Fruit fly (Drosophila melanogaster) whole organism, embryonic: ENCODE measurements around the gene SecS.

Experiments
- BEAF-32 ChIP-seq: fragments of 200-800 bp; sonication (Bioruptor generic); optimal IDR thresholded peaks from 3 replicates; lab custom pipeline; 2017; ENCODE audit warnings: missing biosample characterization, missing genetic modification characterization, mild to moderate bottlenecking, moderate library complexity, missing genetic modification reagents
- Bgb ChIP-seq: fragments of 200-800 bp; sonication (Bioruptor generic); IDR thresholded peaks from 2 replicates; pipeline ENCODE4 v1.3.6; 2022; ENCODE audit warnings: missing biosample characterization, missing genetic modification characterization; ENCODE audit not compliant: partially characterized antibody
- CG1024 ChIP-seq: fragments of 200-800 bp; sonication (Bioruptor generic); IDR thresholded peaks from 2 replicates; pipeline ENCODE4 v1.3.6; 2022; ENCODE audit warnings: missing biosample characterization, missing genetic modification characterization
- CG12071 ChIP-seq: fragments of 200-800 bp; sonication (Bioruptor generic); optimal IDR thresholded peaks from 3 replicates; lab custom pipeline; 2018; ENCODE audit warnings: missing biosample characterization, mild to moderate bottlenecking, missing genetic modification characterization
- CG14050 ChIP-seq: fragments of 200-800 bp; sonication (Bioruptor generic); IDR thresholded peaks from 3 replicates; pipeline ENCODE4 v1.3.6; 2022; ENCODE audit warnings: missing biosample characterization, missing genetic modification characterization
- CG16813 ChIP-seq: fragments of 200-800 bp; sonication (Bioruptor generic); IDR thresholded peaks from 3 replicates; pipeline ENCODE4 v1.3.6; 2022; ENCODE audit warnings: missing biosample characterization, missing genetic modification characterization; ENCODE audit not compliant: partially characterized antibody
- CG17568 ChIP-seq: fragments of 200-800 bp; sonication (Bioruptor generic); optimal IDR thresholded peaks from 2 replicates; lab custom pipeline; 2018; ENCODE audit warnings: missing biosample characterization, mild to moderate bottlenecking, missing genetic modification characterization, moderate library complexity
- CG17802 ChIP-seq: fragments of 200-800 bp; sonication (Bioruptor generic); optimal IDR thresholded peaks from 2 replicates; lab custom pipeline; 2018; ENCODE audit warnings: missing biosample characterization, mild to moderate bottlenecking, missing genetic modification characterization, moderate library complexity
- CG18262 ChIP-seq: fragments of 200-800 bp; optimal IDR thresholded peaks from 3 replicates; lab custom pipeline; 2019; ENCODE audit warnings: missing biosample characterization, mild to moderate bottlenecking, missing genetic modification characterization, moderate library complexity
- CG2678 ChIP-seq: fragments of 200-800 bp; sonication (Bioruptor generic); optimal IDR thresholded peaks from 3 replicates; lab custom pipeline; 2019; ENCODE audit warnings: missing biosample characterization, mild to moderate bottlenecking, missing genetic modification characterization, moderate library complexity
- CG3065 ChIP-seq: fragments of 200-800 bp; sonication (Bioruptor generic); optimal IDR thresholded peaks from 2 replicates; lab custom pipeline; 2016; ENCODE audit warnings: missing biosample characterization, missing genetic modification characterization
- CG34376 ChIP-seq: fragments of 200-800 bp; sonication (Bioruptor generic); optimal IDR thresholded peaks from 2 replicates; lab custom pipeline; 2018; ENCODE audit warnings: missing biosample characterization, mild to moderate bottlenecking, missing genetic modification characterization
- CG3847 ChIP-seq: fragments of 200-800 bp; sonication (Bioruptor generic); IDR thresholded peaks from 2 replicates; pipeline ENCODE4 v1.3.6; 2022; ENCODE audit warnings: missing biosample characterization, missing genetic modification characterization
- CG7271 ChIP-seq: fragments of 200-800 bp; sonication (Bioruptor generic); optimal IDR thresholded peaks from 2 replicates; lab custom pipeline; 2018; ENCODE audit warnings: missing biosample characterization, mild to moderate bottlenecking, missing genetic modification characterization, moderate library complexity
- CG7786 ChIP-seq: fragments of 200-800 bp; sonication (Bioruptor generic); optimal IDR thresholded peaks from 2 replicates; lab custom pipeline; 2016; ENCODE audit warnings: missing biosample characterization, missing genetic modification characterization
- Camta ChIP-seq: fragments of 200-800 bp; sonication (Bioruptor generic); optimal IDR thresholded peaks from 2 replicates; lab custom pipeline; 2016; ENCODE audit warnings: missing biosample characterization, missing genetic modification characterization
- D19A ChIP-seq: fragments of 200-800 bp; optimal IDR thresholded peaks from 3 replicates; lab custom pipeline; 2019; ENCODE audit warnings: missing biosample characterization, mild to moderate bottlenecking, missing genetic modification characterization, moderate library complexity
- Dad ChIP-seq: fragments of 200-800 bp; sonication (Bioruptor generic); optimal IDR thresholded peaks from 3 replicates; lab custom pipeline; 2016; ENCODE audit warnings: missing biosample characterization, missing genetic modification characterization
- Dll ChIP-seq: fragments of 200-800 bp; sonication (Bioruptor generic); IDR thresholded peaks from 4 replicates; pipeline ENCODE4 v1.3.6; 2022; ENCODE audit warnings: missing biosample characterization, missing genetic modification characterization; ENCODE audit not compliant: partially characterized antibody
- Eip74EF ChIP-seq, 2 experiments: fragments of 200-800 bp in 1 of 2; fragments of >200 bp in 1 of 2; sonication (Bioruptor generic) in 1 of 2; optimal IDR thresholded peaks; 2 replicates each; lab custom pipeline; 2017 to 2019; ENCODE audit warnings: missing biosample characterization in 2 of 2, missing genetic modification characterization in 2 of 2, mild to moderate bottlenecking in 1 of 2, moderate library complexity in 1 of 2
- Ets65A ChIP-seq: fragments of 200-800 bp; sonication (Bioruptor generic); peaks from one replicate; lab custom pipeline; 2016; ENCODE audit warnings: missing biosample characterization, missing genetic modification characterization
- HLH54F ChIP-seq: fragments of 200-800 bp; sonication (Bioruptor generic); optimal IDR thresholded peaks from 3 replicates; lab custom pipeline; 2016; ENCODE audit warnings: missing biosample characterization, missing genetic modification characterization
- HmgZ ChIP-seq: fragments of 200-800 bp; sonication (Bioruptor generic); optimal IDR thresholded peaks from 2 replicates; lab custom pipeline; 2018; ENCODE audit warnings: missing biosample characterization, mild to moderate bottlenecking, missing genetic modification characterization
- Neu2 ChIP-seq: fragments of 200-800 bp; sonication (Bioruptor generic); optimal IDR thresholded peaks from 3 replicates; lab custom pipeline; 2016; ENCODE audit warnings: missing biosample characterization, missing genetic modification characterization, borderline replicate concordance
- Scr ChIP-seq: fragments of 200-800 bp; sonication (Bioruptor generic); IDR thresholded peaks from 2 replicates; pipeline ENCODE4 v1.3.6; 2022; ENCODE audit warnings: missing biosample characterization, missing genetic modification characterization; ENCODE audit not compliant: partially characterized antibody
- Six4 ChIP-seq: fragments of 200-800 bp; sonication (Bioruptor generic); optimal IDR thresholded peaks from 2 replicates; lab custom pipeline; 2016; ENCODE audit warnings: missing biosample characterization, missing genetic modification characterization
- Spps ChIP-seq: fragments of 200-800 bp; sonication (Bioruptor generic); optimal IDR thresholded peaks from 2 replicates; lab custom pipeline; 2018; ENCODE audit warnings: missing biosample characterization, mild to moderate bottlenecking, missing genetic modification characterization
- Sry-δ ChIP-seq: fragments of 200-800 bp; sonication (Bioruptor generic); optimal IDR thresholded peaks from 2 replicates; lab custom pipeline; 2016; ENCODE audit warnings: missing biosample characterization, missing genetic modification characterization
- Xbp1 ChIP-seq: fragments of 200-800 bp; sonication (Bioruptor generic); optimal IDR thresholded peaks from 3 replicates; lab custom pipeline; 2016; ENCODE audit warnings: missing biosample characterization, mild to moderate bottlenecking, missing genetic modification characterization
- amos ChIP-seq: fragments of 200-800 bp; sonication (Bioruptor generic); IDR thresholded peaks from 2 replicates; pipeline ENCODE4 v1.3.6; 2022; ENCODE audit warnings: missing biosample characterization, missing genetic modification characterization; ENCODE audit not compliant: partially characterized antibody
- bowl ChIP-seq: fragments of 200-800 bp; sonication (Bioruptor generic); IDR thresholded peaks from 2 replicates; pipeline ENCODE4 v1.3.6; 2022; ENCODE audit warnings: missing biosample characterization, missing genetic modification characterization
- chm ChIP-seq: fragments of 200-800 bp; sonication (Bioruptor generic); IDR thresholded peaks from 2 replicates; pipeline ENCODE4 v1.3.6; 2022; ENCODE audit warnings: missing biosample characterization, missing genetic modification characterization
- exex ChIP-seq: fragments of 200-800 bp; sonication (Bioruptor generic); optimal IDR thresholded peaks from 4 replicates; lab custom pipeline; 2018; ENCODE audit warnings: missing biosample characterization, mild to moderate bottlenecking, missing genetic modification characterization, moderate library complexity
- fd102C ChIP-seq: fragments of 200-800 bp; sonication (Bioruptor generic); optimal IDR thresholded peaks from 2 replicates; lab custom pipeline; 2018; ENCODE audit warnings: missing biosample characterization, mild to moderate bottlenecking, missing genetic modification characterization, moderate library complexity
- fd64A ChIP-seq: fragments of 200-800 bp; sonication (Bioruptor generic); optimal IDR thresholded peaks from 3 replicates; lab custom pipeline; 2018; ENCODE audit warnings: missing biosample characterization, mild to moderate bottlenecking, missing genetic modification characterization
- ftz-f1 ChIP-seq: fragments of 200-800 bp; sonication (Bioruptor generic); optimal IDR thresholded peaks from 2 replicates; lab custom pipeline; 2016; ENCODE audit warnings: missing biosample characterization, missing genetic modification characterization
- lilli ChIP-seq: fragments of 200-800 bp; sonication (Bioruptor generic); optimal IDR thresholded peaks from 3 replicates; lab custom pipeline; 2016; ENCODE audit warnings: missing biosample characterization, missing genetic modification characterization
- mirr ChIP-seq: fragments of 200-800 bp; sonication (Bioruptor generic); optimal IDR thresholded peaks from 3 replicates; lab custom pipeline; 2018; ENCODE audit warnings: missing biosample characterization, mild to moderate bottlenecking, missing genetic modification characterization
- phol ChIP-seq: fragments of 200-800 bp; sonication (Bioruptor generic); optimal IDR thresholded peaks from 3 replicates; lab custom pipeline; 2018; ENCODE audit warnings: missing biosample characterization, mild to moderate bottlenecking, missing genetic modification characterization, moderate library complexity
- pzg ChIP-seq: fragments of 200-800 bp; sonication (Bioruptor generic); optimal IDR thresholded peaks from 3 replicates; lab custom pipeline; 2018; ENCODE audit warnings: missing biosample characterization, mild to moderate bottlenecking, missing genetic modification characterization, moderate library complexity
- sens-2 ChIP-seq: fragments of 200-800 bp; sonication (Bioruptor generic); IDR thresholded peaks from 2 replicates; pipeline ENCODE4 v1.3.6; 2022; ENCODE audit warnings: missing biosample characterization, missing genetic modification characterization
- sima ChIP-seq: fragments of 200-800 bp; sonication (Bioruptor generic); optimal IDR thresholded peaks from 2 replicates; lab custom pipeline; 2016; ENCODE audit warnings: missing biosample characterization, missing genetic modification characterization
- slp2 ChIP-seq: fragments of 200-800 bp; sonication (Bioruptor generic); optimal IDR thresholded peaks from 2 replicates; lab custom pipeline; 2016; ENCODE audit warnings: missing biosample characterization, missing genetic modification characterization
- sug ChIP-seq: fragments of 200-800 bp; optimal IDR thresholded peaks from 2 replicates; lab custom pipeline; 2019; ENCODE audit warnings: missing biosample characterization, mild to moderate bottlenecking, missing genetic modification characterization, moderate library complexity
- tll ChIP-seq, 2 experiments: fragments of 200-800 bp in 1 of 2; fragments of >200 bp in 1 of 2; sonication (Bioruptor generic) in 1 of 2; optimal IDR thresholded peaks; 2 replicates each; lab custom pipeline; 2017 to 2019; ENCODE audit warnings: missing biosample characterization in 2 of 2, missing genetic modification characterization in 2 of 2, mild to moderate bottlenecking in 1 of 2, moderate library complexity in 1 of 2
- vnd ChIP-seq: fragments of 200-800 bp; sonication (Bioruptor generic); IDR thresholded peaks from 3 replicates; pipeline ENCODE4 v1.3.6; 2022; ENCODE audit warnings: missing biosample characterization, missing genetic modification characterization; ENCODE audit not compliant: partially characterized antibody

SecS gene

DNA sequence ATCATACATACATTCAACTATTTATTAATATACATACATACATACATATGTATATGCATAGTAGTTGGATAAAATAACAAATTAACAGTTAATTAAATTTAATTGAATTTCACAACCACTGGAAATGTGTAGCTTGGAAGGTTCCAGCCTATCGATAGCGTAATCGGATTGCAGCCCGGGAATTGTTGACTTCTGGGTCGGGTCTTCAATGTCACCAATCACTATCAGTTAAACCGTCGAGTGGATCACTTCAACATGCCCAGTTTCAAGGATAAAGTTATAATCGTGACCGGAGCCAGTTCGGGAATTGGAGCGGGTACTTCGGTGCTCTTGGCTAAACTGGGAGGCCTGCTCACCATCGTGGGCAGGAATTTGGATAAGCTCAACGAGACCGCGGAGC is 32.2 kb downstream of the SecS start, which contains the start of gene CG12171 (continued):
- peak; percentile 49; the same call in 1 of the 3 replicates for TF ChIP-seq vnd (GFP tag; lab: Robert Waterston, UW)
- TF ChIP-seq ftz-f1 = peak; percentile 83
- peak; percentile 88 for TF ChIP-seq exex (tag; lab: Kevin White, UChicago)
- TF ChIP-seq Dll (GFP tag; lab: Robert Waterston, UW) = peak; percentile 36; the same call in 1 of the 4 replicates
- no peak for TF ChIP-seq chm (GFP tag; lab: Robert Waterston, UW)
- peak; percentile 39; the same call in 1 of the 3 replicates for TF ChIP-seq CG16813 (GFP tag; lab: Robert Waterston, UW)
- TF ChIP-seq CG17802 = no peak
- peak; percentile 65 for TF ChIP-seq mirr (GFP tag; lab: Kevin White, UChicago)
- TF ChIP-seq Scr (GFP tag; lab: Robert Waterston, UW) = peak; percentile 43
- no peak for TF ChIP-seq slp2 (GFP tag; lab: Kevin White, UChicago)
- peak; percentile 16 for TF ChIP-seq sug (tag; lab: Kevin White, UChicago)
- no peak for TF ChIP-seq sima
- TF ChIP-seq CG1024 (GFP tag; lab: Robert Waterston, UW) = no peak
- TF ChIP-seq Neu2 (GFP tag; lab: Kevin White, UChicago) = no peak
- TF ChIP-seq Eip74EF (GFP tag; optimal IDR thresholded peaks at IDR 0.05; lab: Kevin White, UChicago) = no peak
- TF ChIP-seq bowl = no peak
- TF ChIP-seq HmgZ (tag; lab: Kevin White, UChicago) = peak; percentile 13
- TF ChIP-seq Bgb (GFP tag; lab: Robert Waterston, UW) = peak; percentile 42; the same call in 1 of the 2 replicates
- no peak for TF ChIP-seq CG7786 (GFP tag; lab: Kevin White, UChicago)
- no peak for TF ChIP-seq Xbp1 (GFP tag; lab: Kevin White, UChicago)
- peak; percentile 52 for TF ChIP-seq amos (GFP tag; lab: Robert Waterston, UW)
- TF ChIP-seq CG34376 = peak; percentile 57
- TF ChIP-seq fd64A = no peak
- no peak for TF ChIP-seq Spps (tag; lab: Kevin White, UChicago)
- no peak for TF ChIP-seq CG7271 (tag; lab: Kevin White, UChicago)
- TF ChIP-seq pzg (GFP tag; lab: Kevin White, UChicago) = peak; percentile 31
- TF ChIP-seq phol (tag; lab: Kevin White, UChicago) = no peak
- peak in 1 of 2 experiments; percentile 23 for TF ChIP-seq tll (GFP tag; optimal IDR thresholded peaks at IDR 0.05; lab: Kevin White, UChicago)
- TF ChIP-seq CG3065 (GFP tag; lab: Kevin White, UChicago) = no peak
- no peak for TF ChIP-seq Six4 (GFP tag; lab: Kevin White, UChicago)
- TF ChIP-seq Dad (GFP tag; lab: Kevin White, UChicago) = no peak
- no peak for TF ChIP-seq sens-2 (GFP tag; lab: Robert Waterston, UW)
- TF ChIP-seq BEAF-32 (GFP tag; lab: Kevin White, UChicago) = peak; percentile 52
- peak; percentile 41 for TF ChIP-seq Ets65A (GFP tag; lab: Kevin White, UChicago)
- peak; percentile 24 for TF ChIP-seq Sry-δ (GFP tag; lab: Kevin White, UChicago)
- no peak for TF ChIP-seq CG17568 (GFP tag; lab: Kevin White, UChicago)
- no peak for TF ChIP-seq lilli (GFP tag; lab: Kevin White, UChicago)

- no peak for TF ChIP-seq CG18262 (tag; lab: Kevin White, UChicago)
- no peak for TF ChIP-seq CG12071 (GFP tag; lab: Kevin White, UChicago)
- no peak for TF ChIP-seq CG2678 (tag; lab: Kevin White, UChicago)
- TF ChIP-seq HLH54F (GFP tag; lab: Kevin White, UChicago) = no peak
- TF ChIP-seq CG14050 = no peak
- TF ChIP-seq Camta (GFP tag; lab: Kevin White, UChicago) = no peak
- TF ChIP-seq D19A (tag; lab: Kevin White, UChicago) = no peak
- TF ChIP-seq fd102C (GFP tag; lab: Kevin White, UChicago) = no peak
- no peak for TF ChIP-seq CG3847 (GFP tag; lab: Robert Waterston, UW)
These were observed 34.3 kb downstream of the SecS start, which contains the start of gene CG31546 for dm6 chr3R:5635524-5635923. TSS of gene CG31546 (minus strand) at chr3R:5635624.
